Worm (Caenorhabditis elegans) whole organism, L4 larva: ENCODE measurements around the gene srsx-11.

ENCODE experiments used
- T20F7.1 ChIP-seq: fragments of 200-800 bp; sonication (Bioruptor generic); optimal IDR thresholded peaks from 2 replicates; lab custom pipeline; 2018; ENCODE audit warnings: mild to moderate bottlenecking, missing genetic modification characterization, missing compliant biosample characterization
- Y48G9A.11 ChIP-seq: fragments of 200-800 bp; sonication (Bioruptor generic); IDR thresholded peaks from 2 replicates; pipeline ENCODE4 v1.3.6; 2022; ENCODE audit warnings: missing genetic modification reagents, missing genetic modification characterization, missing compliant biosample characterization
- Y75B8A.6 ChIP-seq: fragments of 200-800 bp; sonication (Bioruptor generic); IDR thresholded peaks from 2 replicates; pipeline ENCODE4 v1.3.6; 2022; ENCODE audit warnings: missing genetic modification reagents, missing genetic modification characterization, missing compliant biosample characterization
- ceh-44 ChIP-seq: fragments of 200-800 bp; sonication (Bioruptor generic); IDR thresholded peaks from 2 replicates; pipeline ENCODE4 v1.3.6; 2022; ENCODE audit warnings: missing genetic modification reagents, missing genetic modification characterization, missing compliant biosample characterization
- cey-2 ChIP-seq: sonication (generic microtip); optimal IDR thresholded peaks from 3 replicates; lab custom pipeline; 2017; ENCODE audit warnings: missing genetic modification characterization, mild to moderate bottlenecking, missing compliant biosample characterization, antibody characterized with exemption, borderline replicate concordance; ENCODE audit not compliant: insufficient read depth
- daf-16 ChIP-seq, 3 experiments: sonication (generic microtip); optimal IDR thresholded peaks; 2 replicates each; lab custom pipeline; 2016 to 2017; ENCODE audit warnings: missing genetic modification characterization in 3 of 3, missing genetic modification reagents in 3 of 3, mild to moderate bottlenecking in 2 of 3, missing compliant biosample characterization in 2 of 3, missing biosample characterization in 1 of 3, moderate library complexity in 1 of 3
- dmd-6 ChIP-seq: fragments of 200-800 bp; sonication (Bioruptor generic); IDR thresholded peaks from 2 replicates; pipeline ENCODE4 v1.3.6; 2022; ENCODE audit warnings: missing genetic modification reagents, missing genetic modification characterization, missing compliant biosample characterization
- dmd-8 ChIP-seq: fragments of 200-800 bp; sonication (Bioruptor generic); IDR thresholded peaks from 2 replicates; pipeline ENCODE4 v1.3.6; 2022; ENCODE audit warnings: missing genetic modification characterization, missing compliant biosample characterization
- duxl-1 ChIP-seq: sonication (generic microtip); optimal IDR thresholded peaks from 2 replicates; lab custom pipeline; 2016; ENCODE audit warnings: mild to moderate bottlenecking, missing genetic modification characterization, moderate library complexity, missing compliant biosample characterization; ENCODE audit not compliant: poor library complexity
- egl-27 ChIP-seq: sonication (generic microtip); optimal IDR thresholded peaks from 3 replicates; lab custom pipeline; 2017; ENCODE audit warnings: missing biosample characterization, missing genetic modification reagents, missing genetic modification characterization
- egl-43 ChIP-seq: fragments of 200-800 bp; sonication (Bioruptor generic); IDR thresholded peaks from 2 replicates; pipeline ENCODE4 v1.3.6; 2022; ENCODE audit warnings: missing genetic modification reagents, missing genetic modification characterization, missing compliant biosample characterization
- fkh-10 ChIP-seq: fragments of 150-350 bp; optimal IDR thresholded peaks from 2 replicates; lab custom pipeline; 2014; ENCODE audit warnings: missing biosample characterization, missing genetic modification reagents, missing genetic modification characterization
- fos-1 ChIP-seq: fragments of 150-350 bp; optimal IDR thresholded peaks from 2 replicates; lab custom pipeline; 2014; ENCODE audit warnings: missing biosample characterization, missing genetic modification characterization
- hlh-11 ChIP-seq: fragments of 200-800 bp; sonication (Bioruptor generic); optimal IDR thresholded peaks from 2 replicates; lab custom pipeline; 2018; ENCODE audit warnings: mild to moderate bottlenecking, missing genetic modification characterization, missing compliant biosample characterization
- lin-15B ChIP-seq: fragments of 150-350 bp; sonication (generic microtip); optimal IDR thresholded peaks from 3 replicates; lab custom pipeline; 2014; ENCODE audit warnings: missing biosample characterization, missing genetic modification characterization
- lin-39 ChIP-seq: fragments of 150-350 bp; optimal IDR thresholded peaks from 2 replicates; lab custom pipeline; 2014; ENCODE audit warnings: missing biosample characterization, missing genetic modification reagents, missing genetic modification characterization
- lsy-2 ChIP-seq, 2 experiments: fragments of 150-350 bp in 1 of 2; sonication (generic microtip) in 1 of 2; optimal IDR thresholded peaks; 2 replicates each; lab custom pipeline; 2014 to 2017; ENCODE audit warnings: missing biosample characterization in 2 of 2, missing genetic modification characterization in 2 of 2
- mep-1 ChIP-seq: fragments of 150-350 bp; sonication (generic microtip); optimal IDR thresholded peaks from 3 replicates; lab custom pipeline; 2014; ENCODE audit warnings: missing biosample characterization, missing genetic modification characterization
- mes-2 ChIP-seq: sonication (generic microtip); optimal IDR thresholded peaks from 2 replicates; lab custom pipeline; 2016; ENCODE audit warnings: missing genotype, mild to moderate bottlenecking, missing genetic modification characterization, missing compliant biosample characterization; ENCODE audit not compliant: poor library complexity, severe bottlenecking
- mxl-3 ChIP-seq: fragments of 200-800 bp; sonication (Bioruptor generic); optimal IDR thresholded peaks from 2 replicates; lab custom pipeline; 2018; ENCODE audit warnings: mild to moderate bottlenecking, missing genetic modification characterization, missing compliant biosample characterization
- nhr-102 ChIP-seq: sonication (generic microtip); optimal IDR thresholded peaks from 2 replicates; lab custom pipeline; 2016; ENCODE audit warnings: mild to moderate bottlenecking, missing genetic modification characterization, moderate library complexity, missing compliant biosample characterization
- nhr-237 ChIP-seq: sonication (generic microtip); optimal IDR thresholded peaks from 2 replicates; lab custom pipeline; 2017; ENCODE audit warnings: missing biosample characterization, missing genetic modification characterization
- nhr-25 ChIP-seq: sonication (generic microtip); optimal IDR thresholded peaks from 2 replicates; lab custom pipeline; 2017; ENCODE audit warnings: missing genetic modification characterization, mild to moderate bottlenecking, missing compliant biosample characterization, antibody characterized with exemption, moderate library complexity, borderline replicate concordance; ENCODE audit not compliant: insufficient read depth
- nhr-28 ChIP-seq: fragments of 150-350 bp; optimal IDR thresholded peaks from 2 replicates; lab custom pipeline; 2014; ENCODE audit warnings: missing biosample characterization, missing genetic modification characterization
- nhr-41 ChIP-seq: fragments of 200-800 bp; sonication (Bioruptor generic); IDR thresholded peaks from 2 replicates; pipeline ENCODE4 v1.3.6; 2022; ENCODE audit warnings: missing genetic modification reagents, missing genetic modification characterization, missing compliant biosample characterization
- nhr-42 ChIP-seq: fragments of 200-800 bp; sonication (Bioruptor generic); IDR thresholded peaks from 2 replicates; pipeline ENCODE4 v1.3.6; 2022; ENCODE audit warnings: missing genetic modification characterization, missing compliant biosample characterization
- nhr-48 ChIP-seq: sonication (generic microtip); optimal IDR thresholded peaks from 2 replicates; lab custom pipeline; 2016; ENCODE audit warnings: mild to moderate bottlenecking, missing genetic modification characterization, missing compliant biosample characterization
- nhr-6 ChIP-seq: fragments of 150-350 bp; optimal IDR thresholded peaks from 2 replicates; lab custom pipeline; 2014; ENCODE audit warnings: missing biosample characterization, missing genetic modification characterization
- nhr-77 ChIP-seq: fragments of 150-350 bp; optimal IDR thresholded peaks from 2 replicates; lab custom pipeline; 2014; ENCODE audit warnings: missing biosample characterization, missing genetic modification characterization
- pha-4 ChIP-seq, 2 experiments: fragments of 150-350 bp in 1 of 2; fragments of 200-800 bp in 1 of 2; sonication (Bioruptor generic) in 1 of 2; IDR thresholded peaks in 1 of 2; optimal IDR thresholded peaks in 1 of 2; 2 replicates each; pipeline versions ENCODE4 v1.3.6 to Lab custom; 2014 to 2022; ENCODE audit warnings: missing genetic modification characterization in 2 of 2, missing genetic modification reagents in 2 of 2, missing biosample characterization in 1 of 2, missing compliant biosample characterization in 1 of 2
- php-3 ChIP-seq: fragments of 200-800 bp; sonication (Bioruptor generic); IDR thresholded peaks from 2 replicates; pipeline ENCODE4 v1.3.6; 2022; ENCODE audit warnings: missing genetic modification reagents, missing genetic modification characterization, missing compliant biosample characterization
- pqm-1 ChIP-seq: sonication (generic microtip); optimal IDR thresholded peaks from 2 replicates; lab custom pipeline; 2017; ENCODE audit warnings: missing biosample characterization, missing genetic modification characterization
- rbr-2 ChIP-seq: sonication (generic microtip); optimal IDR thresholded peaks from 2 replicates; lab custom pipeline; 2016; ENCODE audit warnings: missing genotype, missing genetic modification characterization, missing compliant biosample characterization
- set-16 ChIP-seq: fragments of 200-800 bp; sonication (Bioruptor generic); IDR thresholded peaks from 2 replicates; pipeline ENCODE4 v1.3.6; 2022; ENCODE audit warnings: missing genetic modification reagents, missing genetic modification characterization, missing compliant biosample characterization
- unc-39 ChIP-seq: sonication (generic microtip); optimal IDR thresholded peaks from 2 replicates; lab custom pipeline; 2017; ENCODE audit warnings: missing biosample characterization, missing genetic modification characterization
- zag-1 ChIP-seq: fragments of 150-350 bp; optimal IDR thresholded peaks from 2 replicates; lab custom pipeline; 2014; ENCODE audit warnings: missing biosample characterization, missing genetic modification characterization

Gene srsx-11

DNA sequence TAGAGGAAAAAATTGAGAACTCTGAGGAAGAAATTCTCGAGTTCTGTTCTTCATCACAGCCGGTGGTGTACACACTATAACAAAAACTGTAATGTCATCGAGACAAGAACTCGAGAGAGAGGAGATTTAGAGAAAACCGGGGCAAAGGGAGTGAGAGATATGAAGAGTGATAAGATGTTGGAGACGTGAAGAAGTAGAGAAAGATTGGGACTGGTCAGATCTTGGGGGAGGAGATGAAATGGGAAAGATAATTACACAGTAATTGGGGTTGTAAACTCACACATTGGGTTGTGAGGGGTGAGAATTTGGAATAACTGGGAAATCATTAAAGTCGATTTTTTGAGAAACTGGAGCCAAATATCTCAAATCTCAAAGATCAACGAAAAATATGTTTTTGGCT, 13.2 kb downstream of the srsx-11 start:
- TF ChIP-seq lsy-2 (tag; optimal IDR thresholded peaks at IDR 0.05; lab: Kevin White, UChicago) (no peak), nhr-237 (tag; lab: Kevin White, UChicago) (no peak), nhr-42 (GFP tag; lab: Robert Waterston, UW) (no peak), lin-39 (no peak), duxl-1 (tag; lab: Kevin White, UChicago) (no peak), php-3 (no peak), nhr-28 (tag; lab: Kevin White, UChicago) (peak; percentile 24)

- TF ChIP-seq daf-16 (GFP tag; optimal IDR thresholded peaks at IDR 0.05; lab: Kevin White, UChicago) (peak in 1 of 2 experiments; percentile 88), daf-16 (tag; optimal IDR thresholded peaks at IDR 0.05; lab: Kevin White, UChicago) (peak; percentile 94), nhr-102 (no peak), egl-27 (no peak), hlh-11 (tag; lab: Kevin White, UChicago) (peak; percentile 33), mxl-3 (no peak), fos-1 (tag; lab: Kevin White, UChicago) (no peak), zag-1 (tag; lab: Kevin White, UChicago) (no peak), nhr-28 (tag; lab: Kevin White, UChicago) (peak; percentile 18), lin-15B (no peak), ceh-44 (no peak), nhr-41 (GFP tag; lab: Robert Waterston, UW) (peak; percentile 70; the same call in 1 of the 2 replicates), Y75B8A.6 (GFP tag; lab: Robert Waterston, UW) (no peak), Y48G9A.11 (GFP tag; lab: Robert Waterston, UW) (no peak), cey-2 (peak; percentile 36), fkh-10 (GFP tag; lab: Kevin White, UChicago) (no peak), dmd-6 (GFP tag; lab: Robert Waterston, UW) (peak; percentile 34; the same call in 1 of the 2 replicates), lsy-2 (tag; optimal IDR thresholded peaks at IDR 0.05; lab: Kevin White, UChicago) (peak in 1 of 2 experiments; percentile 18), nhr-48 (no peak), unc-39 (tag; lab: Kevin White, UChicago) (no peak), nhr-77 (tag; lab: Kevin White, UChicago) (peak; percentile 29), pha-4 (GFP tag; IDR thresholded peaks at IDR 0.05; lab: Robert Waterston, UW) (no peak), pha-4 (tag; optimal IDR thresholded peaks at IDR 0.05; lab: Kevin White, UChicago) (peak; percentile 75), T20F7.1 (GFP tag; lab: Kevin White, UChicago) (peak; percentile 26), mes-2 (peak; percentile 42), mep-1 (tag; lab: Kevin White, UChicago) (peak; percentile 10), pqm-1 (peak; percentile 84), nhr-6 (tag; lab: Kevin White, UChicago) (peak; percentile 58)
Measured at ce11 chrV:4964671-4965420, 14.1 kb downstream of the srsx-11 start.

- peak; percentile 49; the same call in 1 of the 2 replicates for TF ChIP-seq dmd-8 (GFP tag; lab: Robert Waterston, UW)
- peak; percentile 63 for TF ChIP-seq set-16 (GFP tag; lab: Robert Waterston, UW)
- TF ChIP-seq zag-1 (tag; lab: Kevin White, UChicago) = no peak
- TF ChIP-seq nhr-6 (tag; lab: Kevin White, UChicago) = no peak
- TF ChIP-seq egl-43 (GFP tag; lab: Robert Waterston, UW) = peak; percentile 31; the same call in 1 of the 2 replicates
- peak; percentile 0 for TF ChIP-seq rbr-2
- no peak for TF ChIP-seq nhr-25 (tag; lab: Kevin White, UChicago)
Measured at ce11 chrV:4964020-4964635, 14.8 kb downstream of the srsx-11 start.
